Fruit fly (Drosophila melanogaster): Measurements from ENCODE around the gene FoxP.

Gene FoxP

dm6 chr3R:9747272-9747874 is 16.7 kb upstream of the FoxP start, which contains the start of gene CG12948 (continued):
- no peak for TF ChIP-seq CG10654 (GFP tag; optimal IDR thresholded peaks at IDR 0.05)
- no peak for TF ChIP-seq usp (GFP tag; optimal IDR thresholded peaks at IDR 0.05)
- no peak for TF ChIP-seq CG15269 (tag; optimal IDR thresholded peaks at IDR 0.05)
- TF ChIP-seq sr (GFP tag; IDR thresholded peaks at IDR 0.05) = peak; percentile 93
- no peak for TF ChIP-seq da (GFP tag; optimal IDR thresholded peaks at IDR 0.05)
- no peak for TF ChIP-seq Stat92E (GFP tag; optimal IDR thresholded peaks at IDR 0.05)
- no peak for TF ChIP-seq CG18599 (GFP tag; optimal IDR thresholded peaks at IDR 0.05)
- peak; percentile 35 for TF ChIP-seq CG10979 (tag; optimal IDR thresholded peaks at IDR 0.05)
- no peak for TF ChIP-seq CG11504 (tag; optimal IDR thresholded peaks at IDR 0.05)
- peak; percentile 4 for TF ChIP-seq CG12104 (GFP tag; optimal IDR thresholded peaks at IDR 0.05)
- TF ChIP-seq twi (tag; optimal IDR thresholded peaks at IDR 0.05) = peak; percentile 16
- TF ChIP-seq CG17359 (tag; optimal IDR thresholded peaks at IDR 0.05) = peak; percentile 39
- TF ChIP-seq ERR (GFP tag; optimal IDR thresholded peaks at IDR 0.05) = peak; percentile 29
- TF ChIP-seq Hmx (GFP tag; optimal IDR thresholded peaks at IDR 0.05) = no peak
- TF ChIP-seq CG10267 (tag; optimal IDR thresholded peaks at IDR 0.05) = peak; percentile 40
- TF ChIP-seq CG9817 (tag; optimal IDR thresholded peaks at IDR 0.05) = peak; percentile 54
- no peak for TF ChIP-seq Kr (GFP tag; optimal IDR thresholded peaks at IDR 0.05)
- no peak for TF ChIP-seq sd (tag; optimal IDR thresholded peaks at IDR 0.05)
- TF ChIP-seq CG3407 (GFP tag; optimal IDR thresholded peaks at IDR 0.05) = no peak
- no peak for TF ChIP-seq Mes4 (GFP tag; optimal IDR thresholded peaks at IDR 0.05)
- peak; percentile 65 for TF ChIP-seq nom (GFP tag; optimal IDR thresholded peaks at IDR 0.05)
- TF ChIP-seq prd (optimal IDR thresholded peaks at IDR 0.05) = no peak
- TF ChIP-seq prd (GFP tag; IDR thresholded peaks at IDR 0.05) = peak; percentile 34; the same call in 1 of the 3 replicates
- TF ChIP-seq slp2 (GFP tag; optimal IDR thresholded peaks at IDR 0.05) = peak; percentile 21
- peak; percentile 22 for TF ChIP-seq Hr3 (GFP tag; optimal IDR thresholded peaks at IDR 0.05)
- TF ChIP-seq scrt (GFP tag; optimal IDR thresholded peaks at IDR 0.05) = no peak
- peak; percentile 83 for TF ChIP-seq Sry-δ (GFP tag; optimal IDR thresholded peaks at IDR 0.05)
- TF ChIP-seq croc (GFP tag; conservative IDR thresholded peaks at IDR 0.05) = no peak
- TF ChIP-seq bowl (GFP tag; IDR thresholded peaks at IDR 0.05) = no peak
- no peak for TF ChIP-seq luna (GFP tag; optimal IDR thresholded peaks at IDR 0.05)
- TF ChIP-seq Hand (GFP tag; optimal IDR thresholded peaks at IDR 0.05) = no peak
- TF ChIP-seq Rfx (GFP tag; IDR thresholded peaks at IDR 0.05) = peak; percentile 63
- no peak for TF ChIP-seq shn (GFP tag; optimal IDR thresholded peaks at IDR 0.05)
- TF ChIP-seq Antp (GFP tag; optimal IDR thresholded peaks at IDR 0.05) = peak; percentile 41
- no peak for TF ChIP-seq Deaf1 (tag; optimal IDR thresholded peaks at IDR 0.05)
- no peak for TF ChIP-seq dati (GFP tag; IDR thresholded peaks at IDR 0.05)
- TF ChIP-seq Fer2 (tag; optimal IDR thresholded peaks at IDR 0.05) = peak; percentile 55
- no peak for TF ChIP-seq gfzf (GFP tag; optimal IDR thresholded peaks at IDR 0.05)
- no peak for TF ChIP-seq B-H1 (GFP tag; IDR thresholded peaks at IDR 0.05)
- TF ChIP-seq wor (GFP tag; IDR thresholded peaks at IDR 0.05) = no peak
- TF ChIP-seq sc (optimal IDR thresholded peaks at IDR 0.05) = no peak
- TF ChIP-seq sc (GFP tag; optimal IDR thresholded peaks at IDR 0.05) = no peak
- no peak for TF ChIP-seq tap (tag; optimal IDR thresholded peaks at IDR 0.05)
- peak; percentile 58 for TF ChIP-seq CoRest (tag; optimal IDR thresholded peaks at IDR 0.05)
- TF ChIP-seq bigmax (GFP tag; optimal IDR thresholded peaks at IDR 0.05) = no peak
- TF ChIP-seq CG13775 (GFP tag; optimal IDR thresholded peaks at IDR 0.05) = peak; percentile 57
- no peak for TF ChIP-seq gem (tag; optimal IDR thresholded peaks at IDR 0.05)
- TF ChIP-seq CG3838 (GFP tag; optimal IDR thresholded peaks at IDR 0.05) = no peak
- peak; percentile 40 for TF ChIP-seq CG30020 (tag; optimal IDR thresholded peaks at IDR 0.05)
- TF ChIP-seq Hsf (GFP tag; optimal IDR thresholded peaks at IDR 0.05) = peak; percentile 54
- TF ChIP-seq CG18262 (tag; optimal IDR thresholded peaks at IDR 0.05) = peak; percentile 52
